Worm (Caenorhabditis elegans): ENCODE results near the gene K02C4.5.

Gene K02C4.5

DNA sequence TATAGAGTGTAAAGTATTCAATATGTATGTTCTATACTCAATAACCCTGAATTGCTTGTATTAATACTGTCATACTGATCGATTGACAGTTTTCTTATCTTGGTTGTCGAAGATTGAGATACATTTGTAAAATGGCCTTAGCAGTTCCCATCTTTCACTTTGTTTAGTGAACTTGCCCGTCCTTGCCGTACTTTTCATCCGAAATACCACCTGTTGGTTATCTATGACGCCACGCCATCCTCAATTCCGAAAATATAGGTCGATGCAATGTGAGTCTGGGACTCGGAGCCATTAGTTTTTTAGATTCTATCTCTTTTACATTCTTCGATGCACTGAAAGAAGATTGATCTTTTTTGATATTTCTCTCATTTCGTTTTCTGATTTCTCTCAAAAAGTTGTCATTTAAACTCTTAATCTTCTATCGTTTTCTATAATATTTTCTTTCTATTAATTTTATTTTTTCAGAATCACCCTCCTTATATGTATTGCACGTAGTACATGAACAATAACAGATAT is 51.3 kb downstream of the K02C4.5 start, which contains the start of gene ulp-4 (continued):
- TF ChIP-seq nhr-71 (tag; optimal IDR thresholded peaks at IDR 0.05) (peak; percentile 71), nhr-19 (GFP tag; conservative IDR thresholded peaks at IDR 0.05) (peak; percentile 49), snu-23 (GFP tag; optimal IDR thresholded peaks at IDR 0.05) (peak; percentile 3)
